Worm (Caenorhabditis elegans) whole organism, young adult: Measurements from ENCODE around the gene mod-1.

Source experiments
- B0019.2 ChIP-seq: fragments of 200-800 bp; sonication (Bioruptor generic); conservative IDR thresholded peaks from 2 replicates; pipeline ENCODE4 v1.3.6; 2022; ENCODE audit warnings: missing genetic modification reagents, missing genetic modification characterization, missing compliant biosample characterization
- C06A6.2 ChIP-seq: fragments of 200-800 bp; sonication (Bioruptor generic); conservative IDR thresholded peaks from 2 replicates; pipeline ENCODE4 v1.3.6; 2022; ENCODE audit warnings: missing genetic modification characterization, missing compliant biosample characterization
- C17E4.6 ChIP-seq: fragments of 200-800 bp; sonication (Bioruptor generic); IDR thresholded peaks from 2 replicates; pipeline ENCODE4 v1.3.6; 2022; ENCODE audit warnings: missing genetic modification reagents, missing genetic modification characterization, missing compliant biosample characterization
- F22D6.2 ChIP-seq: sonication (generic microtip); optimal IDR thresholded peaks from 2 replicates; lab custom pipeline; 2016; ENCODE audit warnings: mild to moderate bottlenecking, missing genetic modification characterization, missing compliant biosample characterization
- F23B12.7 ChIP-seq: sonication (generic microtip); optimal IDR thresholded peaks from 2 replicates; lab custom pipeline; 2017; ENCODE audit warnings: missing genetic modification characterization, mild to moderate bottlenecking, missing compliant biosample characterization, antibody characterized with exemption, moderate library complexity; ENCODE audit not compliant: insufficient read depth
- F37B4.10 ChIP-seq: fragments of 200-800 bp; sonication (Bioruptor generic); IDR thresholded peaks from 2 replicates; pipeline ENCODE4 v1.3.6; 2022; ENCODE audit warnings: missing genetic modification characterization, missing compliant biosample characterization
- F39B2.1 ChIP-seq: fragments of 200-800 bp; sonication (Bioruptor generic); IDR thresholded peaks from 2 replicates; pipeline ENCODE4 v1.3.6; 2022; ENCODE audit warnings: missing genetic modification reagents, missing genetic modification characterization, missing compliant biosample characterization
- F52B5.7 ChIP-seq: sonication (generic microtip); optimal IDR thresholded peaks from 2 replicates; lab custom pipeline; 2016; ENCODE audit warnings: mild to moderate bottlenecking, missing genetic modification characterization, missing compliant biosample characterization
- F57C9.4 ChIP-seq: sonication (generic microtip); optimal IDR thresholded peaks from 2 replicates; lab custom pipeline; 2017; ENCODE audit warnings: mild to moderate bottlenecking, missing genetic modification characterization, missing compliant biosample characterization
- K12H6.12 ChIP-seq: fragments of 200-800 bp; sonication (Bioruptor generic); optimal IDR thresholded peaks from 2 replicates; lab custom pipeline; 2018; ENCODE audit warnings: mild to moderate bottlenecking, missing genetic modification characterization, missing compliant biosample characterization
- Y79H2A.3 ChIP-seq: fragments of 200-800 bp; sonication (Bioruptor generic); conservative IDR thresholded peaks from 2 replicates; pipeline ENCODE4 v1.3.6; 2022; ENCODE audit warnings: missing genetic modification reagents, missing genetic modification characterization, missing compliant biosample characterization
- aptf-3 ChIP-seq: fragments of 200-800 bp; sonication (Bioruptor generic); IDR thresholded peaks from 2 replicates; pipeline ENCODE4 v1.3.6; 2022; ENCODE audit warnings: missing genetic modification characterization, missing compliant biosample characterization
- atf-7 ChIP-seq: sonication (generic microtip); optimal IDR thresholded peaks from 2 replicates; lab custom pipeline; 2017; ENCODE audit warnings: mild to moderate bottlenecking, missing genetic modification characterization, missing compliant biosample characterization
- attf-6 ChIP-seq: fragments of 200-800 bp; sonication (Bioruptor generic); IDR thresholded peaks from 2 replicates; pipeline ENCODE4 v1.3.6; 2022; ENCODE audit warnings: missing genetic modification reagents, missing genetic modification characterization, missing compliant biosample characterization
- ceh-100 ChIP-seq: fragments of 200-800 bp; sonication (Bioruptor generic); IDR thresholded peaks from 2 replicates; pipeline ENCODE4 v1.3.6; 2022; ENCODE audit warnings: missing genetic modification reagents, missing genetic modification characterization, missing compliant biosample characterization
- ceh-91 ChIP-seq: fragments of 200-800 bp; sonication (Bioruptor generic); IDR thresholded peaks from 2 replicates; pipeline ENCODE4 v1.3.6; 2022; ENCODE audit warnings: missing genetic modification reagents, missing genetic modification characterization, missing compliant biosample characterization
- dpl-1 ChIP-seq: fragments of 150-350 bp; optimal IDR thresholded peaks from 2 replicates; lab custom pipeline; 2014; ENCODE audit warnings: missing biosample characterization, missing genetic modification reagents, missing genetic modification characterization
- hlh-26 ChIP-seq: fragments of 200-800 bp; sonication (Bioruptor generic); conservative IDR thresholded peaks from 2 replicates; pipeline ENCODE4 v1.3.6; 2022; ENCODE audit warnings: missing genetic modification reagents, missing genetic modification characterization, missing compliant biosample characterization
- hmg-1.2 ChIP-seq: fragments of 200-800 bp; sonication (Bioruptor generic); IDR thresholded peaks from 2 replicates; pipeline ENCODE4 v1.3.6; 2022; ENCODE audit warnings: missing genetic modification reagents, missing genetic modification characterization, missing compliant biosample characterization
- lag-1 ChIP-seq: fragments of 200-800 bp; sonication (Bioruptor generic); IDR thresholded peaks from 2 replicates; pipeline ENCODE4 v1.3.6; 2022; ENCODE audit warnings: missing genetic modification reagents, missing genetic modification characterization, missing compliant biosample characterization
- lsl-1 ChIP-seq: fragments of 200-800 bp; sonication (Bioruptor generic); optimal IDR thresholded peaks from 2 replicates; lab custom pipeline; 2018; ENCODE audit warnings: mild to moderate bottlenecking, missing genetic modification characterization, moderate library complexity, missing compliant biosample characterization
- madf-10 ChIP-seq: sonication (generic microtip); optimal IDR thresholded peaks from 2 replicates; lab custom pipeline; 2016; ENCODE audit warnings: mild to moderate bottlenecking, missing genetic modification characterization, missing compliant biosample characterization
- mcd-1 ChIP-seq: fragments of 200-800 bp; sonication (Bioruptor generic); IDR thresholded peaks from 2 replicates; pipeline ENCODE4 v1.3.6; 2022; ENCODE audit warnings: missing genetic modification reagents, missing genetic modification characterization, missing compliant biosample characterization
- mes-4 ChIP-seq: sonication (generic microtip); optimal IDR thresholded peaks from 2 replicates; lab custom pipeline; 2016; ENCODE audit warnings: missing genotype, missing genetic modification characterization, missing compliant biosample characterization
- nhr-80 ChIP-seq: sonication (generic microtip); optimal IDR thresholded peaks from 2 replicates; lab custom pipeline; 2016; ENCODE audit warnings: missing genetic modification characterization, missing compliant biosample characterization
- nhr-90 ChIP-seq: sonication (generic microtip); optimal IDR thresholded peaks from 2 replicates; lab custom pipeline; 2016; ENCODE audit warnings: missing genotype, mild to moderate bottlenecking, missing genetic modification characterization, missing compliant biosample characterization
- pbrm-1 ChIP-seq: fragments of 200-800 bp; sonication (Bioruptor generic); IDR thresholded peaks from 2 replicates; pipeline ENCODE4 v1.3.6; 2022; ENCODE audit warnings: missing genetic modification reagents, missing genetic modification characterization, missing compliant biosample characterization
- rpc-1 ChIP-seq, 2 experiments: fragments of 150-350 bp in 1 of 2; sonication (generic microtip) in 1 of 2; optimal IDR thresholded peaks; 2 replicates each; lab custom pipeline; 2014 to 2018; ENCODE audit warnings: missing biosample characterization in 1 of 2, missing genetic modification characterization in 1 of 2, missing genetic modification reagents in 1 of 2, missing genotype in 1 of 2
- snpc-4 ChIP-seq, 5 experiments: fragments of 150-350 bp in 1 of 5; sonication (generic microtip) in 4 of 5; optimal IDR thresholded peaks; 2 replicates each; lab custom pipeline; 2014 to 2018; ENCODE audit warnings: missing genetic modification characterization in 5 of 5, missing biosample characterization in 3 of 5, antibody characterized with exemption in 2 of 5, mild to moderate bottlenecking in 2 of 5, missing compliant biosample characterization in 2 of 5, missing genotype in 2 of 5, moderate library complexity in 2 of 5, missing genetic modification reagents in 1 of 5
- somi-1 ChIP-seq: fragments of 200-800 bp; sonication (Bioruptor generic); optimal IDR thresholded peaks from 2 replicates; lab custom pipeline; 2018; ENCODE audit warnings: mild to moderate bottlenecking, missing genetic modification characterization, missing compliant biosample characterization
- zfh-2 ChIP-seq: fragments of 200-800 bp; sonication (Bioruptor generic); conservative IDR thresholded peaks from 2 replicates; pipeline ENCODE4 v1.3.6; 2022; ENCODE audit warnings: missing genetic modification reagents, missing genetic modification characterization, missing compliant biosample characterization
- zim-3 ChIP-seq: sonication (generic microtip); optimal IDR thresholded peaks from 2 replicates; lab custom pipeline; 2017; ENCODE audit warnings: mild to moderate bottlenecking, missing genetic modification characterization, moderate library complexity, missing compliant biosample characterization
- ztf-6 ChIP-seq: fragments of 200-800 bp; sonication (Bioruptor generic); IDR thresholded peaks from 2 replicates; pipeline ENCODE4 v1.3.6; 2022; ENCODE audit warnings: missing genetic modification reagents, missing genetic modification characterization, missing compliant biosample characterization

Gene mod-1

ce11 chrV:8948365-8948764, 34.5 kb upstream of the mod-1 start:
- peak; percentile 0 for TF ChIP-seq nhr-80 (tag; lab: Kevin White, UChicago)
- no peak for TF ChIP-seq F57C9.4
- TF ChIP-seq attf-6 (GFP tag; lab: Robert Waterston, UW) = no peak
- TF ChIP-seq F39B2.1 (GFP tag; lab: Robert Waterston, UW) = no peak
- no peak for TF ChIP-seq B0019.2 (GFP tag; lab: Robert Waterston, UW)

- TF ChIP-seq F37B4.10 (GFP tag; lab: Robert Waterston, UW) (no peak), hlh-26 (GFP tag; lab: Robert Waterston, UW) (no peak), ceh-91 (GFP tag; lab: Robert Waterston, UW) (no peak), F52B5.7 (tag; lab: Kevin White, UChicago) (no peak), lsl-1 (GFP tag; lab: Kevin White, UChicago) (peak; percentile 40), F23B12.7 (tag; lab: Kevin White, UChicago) (no peak)
- TF ChIP-seq, all 124 proteins: peak for 1
Measured at ce11 chrV:8947499-8947898, 33.7 kb upstream of the mod-1 start, which contains the start of gene gck-1. gck-1 (plus strand) TSS chrV:8947799.

- TF ChIP-seq dpl-1 (GFP tag; lab: Kevin White, UChicago) (no peak), zim-3 (no peak), B0019.2 (GFP tag; lab: Robert Waterston, UW) (no peak), ztf-6 (GFP tag; lab: Robert Waterston, UW) (no peak), K12H6.12 (no peak), madf-10 (tag; lab: Kevin White, UChicago) (no peak), rpc-1 (optimal IDR thresholded peaks at IDR 0.05; lab: Kevin White, UChicago) (no peak), rpc-1 (tag; optimal IDR thresholded peaks at IDR 0.05; lab: Kevin White, UChicago) (no peak), ceh-100 (GFP tag; lab: Robert Waterston, UW) (no peak), mes-4 (tag; lab: Kevin White, UChicago) (no peak), mcd-1 (GFP tag; lab: Robert Waterston, UW) (no peak), hmg-1.2 (GFP tag; lab: Robert Waterston, UW) (no peak)
Measured at ce11 chrV:8946142-8946541, 32.3 kb upstream of the mod-1 start.

- no peak for TF ChIP-seq aptf-3 (GFP tag; lab: Robert Waterston, UW)
- TF ChIP-seq C17E4.6 = no peak
- TF ChIP-seq C06A6.2 (GFP tag; lab: Robert Waterston, UW) = no peak
- TF ChIP-seq pbrm-1 (GFP tag; lab: Robert Waterston, UW) = no peak
- TF ChIP-seq lag-1 (GFP tag; lab: Robert Waterston, UW) = no peak
- no peak for TF ChIP-seq somi-1
- no peak for TF ChIP-seq atf-7 (tag; lab: Kevin White, UChicago)
- TF ChIP-seq ceh-100 (GFP tag; lab: Robert Waterston, UW) = no peak
Measured at ce11 chrV:8944481-8944880, 30.6 kb upstream of the mod-1 start.

ce11 chrV:8943963-8944362, 30.1 kb upstream of the mod-1 start, which contains the start of gene T19A5.3:
T19A5.3 (minus strand) TSS chrV:8944063.
- TF ChIP-seq nhr-90 (no peak), F52B5.7 (tag; lab: Kevin White, UChicago) (no peak), Y79H2A.3 (no peak)

- TF ChIP-seq zfh-2 (0 out of 2 replicates have a peak, but pooled peaks have one; percentile 27), snpc-4 (GFP tag; optimal IDR thresholded peaks at IDR 0.05; lab: Kevin White, UChicago) (no peak), snpc-4 (tag; optimal IDR thresholded peaks at IDR 0.05; lab: Kevin White, UChicago) (no peak), F22D6.2 (tag; lab: Kevin White, UChicago) (no peak)
Measured at ce11 chrV:8942437-8942978, 28.7 kb upstream of the mod-1 start.
